Worm (Caenorhabditis elegans) whole organism, L3 larva: ENCODE data around the gene cyb-1.
"Not testable (repeated sequence)": the region's sequence is repeated elsewhere in the genome, so short reads cannot be mapped to it uniquely, and the experiment has no call there.

Experiments
- R02D3.7 ChIP-seq: fragments of 150-350 bp; optimal IDR thresholded peaks from 2 replicates; lab custom pipeline; 2014; ENCODE audit warnings: missing biosample characterization, missing genetic modification characterization
- ama-1 ChIP-seq: fragments of 150-350 bp; optimal IDR thresholded peaks from 2 replicates; lab custom pipeline; 2018
- ceh-28 ChIP-seq: fragments of 150-350 bp; optimal IDR thresholded peaks from 2 replicates; lab custom pipeline; 2014; ENCODE audit warnings: missing biosample characterization, missing genetic modification reagents, missing genetic modification characterization
- egl-5 ChIP-seq: fragments of 150-350 bp; optimal IDR thresholded peaks from 2 replicates; lab custom pipeline; 2017; ENCODE audit warnings: missing biosample characterization, missing genetic modification reagents, missing genetic modification characterization, inconsistent platforms
- elt-1 ChIP-seq: fragments of 150-350 bp; optimal IDR thresholded peaks from 2 replicates; lab custom pipeline; 2014; ENCODE audit warnings: missing biosample characterization, missing genetic modification characterization
- elt-2 ChIP-seq: sonication (generic microtip); optimal IDR thresholded peaks from 2 replicates; lab custom pipeline; 2016; ENCODE audit warnings: missing genetic modification reagents, mild to moderate bottlenecking, missing genetic modification characterization, missing compliant biosample characterization
- elt-3 ChIP-seq, 3 experiments: fragments of 150-350 bp in 1 of 3; sonication (generic microtip) in 2 of 3; optimal IDR thresholded peaks; 2 replicates in 2 of 3; 4 replicates in 1 of 3; lab custom pipeline; 2014 to 2017; ENCODE audit warnings: missing biosample characterization in 3 of 3, missing genetic modification characterization in 3 of 3
- fkh-10 ChIP-seq: sonication (generic microtip); optimal IDR thresholded peaks from 2 replicates; lab custom pipeline; 2017; ENCODE audit warnings: missing biosample characterization, missing genetic modification reagents, missing genetic modification characterization
- fkh-2 ChIP-seq: fragments of 150-350 bp; optimal IDR thresholded peaks from 2 replicates; lab custom pipeline; 2014; ENCODE audit warnings: missing biosample characterization, missing genetic modification reagents, missing genetic modification characterization
- hmg-11 ChIP-seq: sonication (generic microtip); optimal IDR thresholded peaks from 2 replicates; lab custom pipeline; 2016; ENCODE audit warnings: missing genetic modification characterization, missing compliant biosample characterization
- jun-1 ChIP-seq: fragments of 150-350 bp; optimal IDR thresholded peaks from 2 replicates; lab custom pipeline; 2014; ENCODE audit warnings: missing biosample characterization, missing genetic modification reagents, missing genetic modification characterization
- lin-15B ChIP-seq: fragments of 150-350 bp; optimal IDR thresholded peaks from 2 replicates; lab custom pipeline; 2014; ENCODE audit warnings: missing biosample characterization, missing genetic modification characterization
- lin-39 ChIP-seq: fragments of 150-350 bp; optimal IDR thresholded peaks from 2 replicates; lab custom pipeline; 2018; ENCODE audit warnings: missing biosample characterization, missing genetic modification reagents, missing genetic modification characterization
- lsy-12 ChIP-seq: sonication (generic microtip); optimal IDR thresholded peaks from 2 replicates; lab custom pipeline; 2016; ENCODE audit warnings: mild to moderate bottlenecking, missing genetic modification characterization, missing compliant biosample characterization
- mdl-1 ChIP-seq: fragments of 150-350 bp; optimal IDR thresholded peaks from 2 replicates; lab custom pipeline; 2014; ENCODE audit warnings: missing biosample characterization, missing genetic modification characterization
- mml-1 ChIP-seq: fragments of 150-350 bp; sonication (generic microtip); optimal IDR thresholded peaks from 3 replicates; lab custom pipeline; 2014; ENCODE audit warnings: missing biosample characterization, missing genetic modification characterization
- nfya-1 ChIP-seq: sonication (generic microtip); optimal IDR thresholded peaks from 2 replicates; lab custom pipeline; 2017; ENCODE audit warnings: missing genetic modification characterization, mild to moderate bottlenecking, missing compliant biosample characterization, antibody characterized with exemption, moderate library complexity; ENCODE audit not compliant: insufficient read depth
- nhr-11 ChIP-seq: fragments of 150-350 bp; optimal IDR thresholded peaks from 2 replicates; lab custom pipeline; 2014; ENCODE audit warnings: missing biosample characterization, missing genetic modification characterization
- nhr-23 ChIP-seq: fragments of 150-350 bp; optimal IDR thresholded peaks from 2 replicates; lab custom pipeline; 2014; ENCODE audit warnings: missing biosample characterization, missing genetic modification reagents, missing genetic modification characterization
- nhr-237 ChIP-seq: fragments of 150-350 bp; optimal IDR thresholded peaks from 2 replicates; lab custom pipeline; 2014; ENCODE audit warnings: missing biosample characterization, missing genetic modification characterization
- nhr-28 ChIP-seq: fragments of 150-350 bp; optimal IDR thresholded peaks from 2 replicates; lab custom pipeline; 2014; ENCODE audit warnings: missing biosample characterization, missing genetic modification characterization
- nhr-43 ChIP-seq: sonication (generic microtip); optimal IDR thresholded peaks from 2 replicates; lab custom pipeline; 2016; ENCODE audit warnings: mild to moderate bottlenecking, missing genetic modification characterization, missing compliant biosample characterization; ENCODE audit not compliant: poor library complexity, severe bottlenecking
- nhr-77 ChIP-seq: fragments of 150-350 bp; optimal IDR thresholded peaks from 2 replicates; lab custom pipeline; 2014; ENCODE audit warnings: missing biosample characterization, missing genetic modification characterization
- sea-2 ChIP-seq: fragments of 150-350 bp; sonication (generic microtip); optimal IDR thresholded peaks from 4 replicates; lab custom pipeline; 2014; ENCODE audit warnings: missing biosample characterization, missing genetic modification reagents, missing genetic modification characterization
- tbx-2 ChIP-seq: sonication (generic microtip); optimal IDR thresholded peaks from 2 replicates; lab custom pipeline; 2016; ENCODE audit warnings: mild to moderate bottlenecking, missing genetic modification characterization, missing compliant biosample characterization
- unc-39 ChIP-seq: sonication (generic microtip); optimal IDR thresholded peaks from 4 replicates; lab custom pipeline; 2017; ENCODE audit warnings: missing biosample characterization, missing genetic modification characterization
- unc-62 ChIP-seq: fragments of 150-350 bp; sonication (generic microtip); optimal IDR thresholded peaks from 4 replicates; lab custom pipeline; 2014; ENCODE audit warnings: missing biosample characterization, missing genetic modification reagents, missing genetic modification characterization
- zag-1 ChIP-seq: fragments of 150-350 bp; optimal IDR thresholded peaks from 2 replicates; lab custom pipeline; 2014; ENCODE audit warnings: missing biosample characterization, missing genetic modification characterization
- ztf-11 ChIP-seq: fragments of 150-350 bp; optimal IDR thresholded peaks from 2 replicates; lab custom pipeline; 2014; ENCODE audit warnings: missing biosample characterization, missing genetic modification characterization
- ztf-4 ChIP-seq: fragments of 150-350 bp; optimal IDR thresholded peaks from 2 replicates; lab custom pipeline; 2014; ENCODE audit warnings: missing biosample characterization, missing genetic modification characterization

The cyb-1 gene

DNA sequence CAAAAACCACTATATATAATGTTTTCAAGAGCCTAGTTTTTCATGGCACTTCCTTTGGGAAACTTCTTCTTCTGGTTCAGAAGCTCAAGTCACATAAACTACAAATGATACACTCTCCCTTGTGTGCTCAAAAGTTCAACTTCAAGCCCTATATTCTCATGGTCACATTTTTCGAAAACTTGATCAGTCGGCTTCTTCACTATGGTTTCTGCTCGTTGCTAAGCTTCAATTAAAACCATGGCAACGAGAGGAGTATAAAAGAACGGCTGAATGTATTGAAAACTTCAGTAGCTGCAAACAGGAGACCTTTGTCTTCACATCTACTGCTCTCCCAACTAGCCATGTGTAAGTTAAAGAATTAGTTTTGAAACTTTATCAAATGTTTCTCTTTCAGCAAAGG is 47.7 kb upstream of the cyb-1 start, which contains the start of gene R102.2:
TSS of gene R102.2 (plus strand) at position 301 of the 400 bp plus-strand sequence.
- TF ChIP-seq fkh-10 (GFP tag; lab: Kevin White, UChicago); fkh-2 (tag; lab: Kevin White, UChicago); nhr-43 (tag; lab: Kevin White, UChicago): not testable (repeated sequence)

DNA sequence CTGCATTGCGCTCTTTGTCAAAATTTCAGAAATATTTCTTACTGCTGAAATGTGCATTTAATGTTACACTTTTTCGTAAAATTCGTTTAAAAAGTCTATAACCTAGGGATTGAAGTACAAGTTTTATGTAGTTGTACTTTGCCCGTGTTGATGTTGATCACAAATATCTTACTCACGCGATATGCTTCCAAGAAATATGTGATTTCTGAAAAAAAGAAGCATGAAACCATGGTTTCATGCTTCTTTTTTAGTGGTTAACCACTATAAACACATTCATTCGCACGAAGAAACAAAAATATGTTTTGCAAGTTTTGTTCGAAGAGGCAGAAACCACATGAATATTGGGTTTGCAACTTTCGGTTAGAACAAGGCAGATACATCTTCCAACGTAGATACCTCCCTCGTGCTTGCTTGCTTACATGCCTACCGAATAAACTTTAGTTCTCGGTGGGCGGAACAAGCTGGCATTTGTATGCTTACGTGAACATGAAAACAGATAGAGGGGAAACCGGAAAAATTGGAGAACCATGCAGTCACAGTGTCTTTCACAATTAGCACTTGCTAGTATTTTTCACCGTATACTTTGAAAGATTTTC is 45.9 kb upstream of the cyb-1 start, which contains the start of gene R102.3:
TSS of gene R102.3 (plus strand) at position 546 of the 596 bp plus-strand sequence.
- TF ChIP-seq unc-62 (GFP tag; lab: Kevin White, UChicago) (no peak), nhr-11 (tag; lab: Kevin White, UChicago) (peak; percentile 7)

- no peak for TF ChIP-seq elt-1 (tag; lab: Kevin White, UChicago)
- no peak for TF ChIP-seq ztf-11 (tag; lab: Kevin White, UChicago)
- no peak for TF ChIP-seq ztf-4 (tag; lab: Kevin White, UChicago)
- no peak for TF ChIP-seq lin-15B
- no peak for TF ChIP-seq R02D3.7 (tag; lab: Kevin White, UChicago)
- TF ChIP-seq zag-1 (tag; lab: Kevin White, UChicago): no peak
- no peak for TF ChIP-seq hmg-11 (tag; lab: Kevin White, UChicago)
- no peak for TF ChIP-seq jun-1 (tag; lab: Kevin White, UChicago)
- TF ChIP-seq elt-3 (tag; optimal IDR thresholded peaks at IDR 0.05; lab: Kevin White, UChicago): no peak
- no peak for TF ChIP-seq lin-39 (tag; lab: Kevin White, UChicago)
- no peak for TF ChIP-seq nhr-23 (tag; lab: Kevin White, UChicago)
- no peak for TF ChIP-seq egl-5 (tag; lab: Kevin White, UChicago)
- no peak for TF ChIP-seq mml-1
- TF ChIP-seq ama-1 (lab: Kevin White, UChicago): no peak
- TF ChIP-seq nhr-28 (tag; lab: Kevin White, UChicago): no peak
- no peak for TF ChIP-seq unc-39 (tag; lab: Kevin White, UChicago)
- TF ChIP-seq unc-62 (GFP tag; lab: Kevin White, UChicago): no peak
These were observed 44.9 kb upstream of the cyb-1 start, which contains the start of gene R102.8 for ce11 chrIV:10690139-10690538. Gene R102.8 (minus strand): TSS chrIV:10690239.

- no peak for TF ChIP-seq ceh-28
- TF ChIP-seq fkh-2 (tag; lab: Kevin White, UChicago): no peak
- TF ChIP-seq lsy-12 (tag; lab: Kevin White, UChicago): no peak
- TF ChIP-seq unc-62 (GFP tag; lab: Kevin White, UChicago): no peak
- TF ChIP-seq nhr-11 (tag; lab: Kevin White, UChicago): no peak
- no peak for TF ChIP-seq tbx-2
- TF ChIP-seq sea-2 (GFP tag; lab: Kevin White, UChicago): no peak
- no peak for TF ChIP-seq nhr-77
- no peak for TF ChIP-seq jun-1 (tag; lab: Kevin White, UChicago)
- no peak for TF ChIP-seq ama-1 (lab: Kevin White, UChicago)
- no peak for TF ChIP-seq mdl-1 (tag; lab: Kevin White, UChicago)
- no peak for TF ChIP-seq egl-5 (tag; lab: Kevin White, UChicago)
- no peak for TF ChIP-seq nhr-237
- no peak for TF ChIP-seq nhr-28 (tag; lab: Kevin White, UChicago)
- no peak for TF ChIP-seq elt-2 (tag; lab: Kevin White, UChicago)
- no peak for TF ChIP-seq nfya-1 (tag; lab: Kevin White, UChicago)
- TF ChIP-seq fkh-10 (GFP tag; lab: Kevin White, UChicago): no peak
- TF ChIP-seq unc-39 (tag; lab: Kevin White, UChicago): no peak
These were observed 39.8 kb upstream of the cyb-1 start, which contains the start of gene R102.4 for ce11 chrIV:10695203-10695602. Gene R102.4 (minus strand): TSS chrIV:10695303.
